Worm (Caenorhabditis elegans) whole organism, young adult: Measurements from ENCODE around the gene srab-2.

ENCODE experiments used
- B0019.2 ChIP-seq: fragments of 200-800 bp; sonication (Bioruptor generic); conservative IDR thresholded peaks from 2 replicates; pipeline ENCODE4 v1.3.6; 2022; ENCODE audit warnings: missing genetic modification reagents, missing genetic modification characterization, missing compliant biosample characterization
- B0261.1 ChIP-seq: sonication (generic microtip); optimal IDR thresholded peaks from 2 replicates; lab custom pipeline; 2016; ENCODE audit warnings: mild to moderate bottlenecking, missing genetic modification characterization, moderate library complexity, missing compliant biosample characterization
- C06A6.2 ChIP-seq: fragments of 200-800 bp; sonication (Bioruptor generic); conservative IDR thresholded peaks from 2 replicates; pipeline ENCODE4 v1.3.6; 2022; ENCODE audit warnings: missing genetic modification characterization, missing compliant biosample characterization
- C17E4.6 ChIP-seq: fragments of 200-800 bp; sonication (Bioruptor generic); IDR thresholded peaks from 2 replicates; pipeline ENCODE4 v1.3.6; 2022; ENCODE audit warnings: missing genetic modification reagents, missing genetic modification characterization, missing compliant biosample characterization
- F23B12.7 ChIP-seq: sonication (generic microtip); optimal IDR thresholded peaks from 2 replicates; lab custom pipeline; 2017; ENCODE audit warnings: missing genetic modification characterization, mild to moderate bottlenecking, missing compliant biosample characterization, antibody characterized with exemption, moderate library complexity; ENCODE audit not compliant: insufficient read depth
- F57A8.1 ChIP-seq: fragments of 200-800 bp; sonication (Bioruptor generic); optimal IDR thresholded peaks from 2 replicates; lab custom pipeline; 2018; ENCODE audit warnings: mild to moderate bottlenecking, missing genetic modification characterization, moderate library complexity, missing compliant biosample characterization
- K11D2.4 ChIP-seq: fragments of 200-800 bp; sonication (Bioruptor generic); IDR thresholded peaks from 2 replicates; pipeline ENCODE4 v1.3.6; 2022; ENCODE audit warnings: missing genetic modification reagents, missing genetic modification characterization, missing compliant biosample characterization
- Y67H2A.10 ChIP-seq: fragments of 200-800 bp; sonication (Bioruptor generic); conservative IDR thresholded peaks from 2 replicates; pipeline ENCODE4 v1.3.6; 2022; ENCODE audit warnings: missing genetic modification reagents, missing genetic modification characterization, missing compliant biosample characterization
- ZK185.1 ChIP-seq: sonication (generic microtip); optimal IDR thresholded peaks from 2 replicates; lab custom pipeline; 2016; ENCODE audit warnings: mild to moderate bottlenecking, missing genetic modification characterization, missing compliant biosample characterization; ENCODE audit not compliant: poor library complexity, severe bottlenecking
- akir-1 ChIP-seq: fragments of 200-800 bp; sonication (Bioruptor generic); optimal IDR thresholded peaks from 2 replicates; lab custom pipeline; 2018; ENCODE audit warnings: mild to moderate bottlenecking, missing genetic modification characterization, moderate library complexity, missing compliant biosample characterization
- attf-3 ChIP-seq: fragments of 200-800 bp; sonication (Bioruptor generic); conservative IDR thresholded peaks from 2 replicates; pipeline ENCODE4 v1.3.6; 2022; ENCODE audit warnings: missing genetic modification reagents, missing genetic modification characterization, missing compliant biosample characterization
- ceh-27 ChIP-seq: fragments of 200-800 bp; sonication (Bioruptor generic); optimal IDR thresholded peaks from 2 replicates; lab custom pipeline; 2018; ENCODE audit warnings: mild to moderate bottlenecking, missing genetic modification characterization, moderate library complexity, missing compliant biosample characterization
- ceh-40 ChIP-seq: fragments of 200-800 bp; sonication (Bioruptor generic); IDR thresholded peaks from 2 replicates; pipeline ENCODE4 v1.3.6; 2022; ENCODE audit warnings: missing genetic modification characterization, missing compliant biosample characterization
- ceh-58 ChIP-seq: fragments of 200-800 bp; sonication (Bioruptor generic); IDR thresholded peaks from 2 replicates; pipeline ENCODE4 v1.3.6; 2022; ENCODE audit warnings: missing genetic modification characterization, missing compliant biosample characterization
- die-1 ChIP-seq: sonication (generic microtip); optimal IDR thresholded peaks from 2 replicates; lab custom pipeline; 2016; ENCODE audit warnings: missing genotype, mild to moderate bottlenecking, missing genetic modification characterization, missing compliant biosample characterization
- dox-1 ChIP-seq: fragments of 200-800 bp; sonication (Bioruptor generic); IDR thresholded peaks from 2 replicates; pipeline ENCODE4 v1.3.6; 2022; ENCODE audit warnings: missing genetic modification reagents, missing genetic modification characterization, missing compliant biosample characterization
- dpff-1 ChIP-seq: sonication (generic microtip); optimal IDR thresholded peaks from 2 replicates; lab custom pipeline; 2017; ENCODE audit warnings: mild to moderate bottlenecking, missing genetic modification characterization, missing compliant biosample characterization
- him-1 ChIP-seq: sonication (generic microtip); optimal IDR thresholded peaks from 2 replicates; lab custom pipeline; 2016; ENCODE audit warnings: missing genotype, missing genetic modification reagents, missing genetic modification characterization, missing compliant biosample characterization
- hmg-1.2 ChIP-seq: fragments of 200-800 bp; sonication (Bioruptor generic); IDR thresholded peaks from 2 replicates; pipeline ENCODE4 v1.3.6; 2022; ENCODE audit warnings: missing genetic modification reagents, missing genetic modification characterization, missing compliant biosample characterization
- hrde-1 ChIP-seq: sonication (generic microtip); optimal IDR thresholded peaks from 2 replicates; lab custom pipeline; 2016; ENCODE audit warnings: missing genetic modification characterization, mild to moderate bottlenecking, missing compliant biosample characterization, moderate library complexity, missing genotype, missing genetic modification reagents, borderline replicate concordance
- hsf-1 ChIP-seq: fragments of 200-800 bp; sonication (Bioruptor generic); IDR thresholded peaks from 2 replicates; pipeline ENCODE4 v1.3.6; 2022; ENCODE audit warnings: missing genetic modification reagents, missing genetic modification characterization, missing compliant biosample characterization
- let-607 ChIP-seq, 2 experiments: fragments of 200-800 bp in 1 of 2; sonication (Bioruptor generic) in 1 of 2; sonication (generic microtip) in 1 of 2; optimal IDR thresholded peaks; 2 replicates each; lab custom pipeline; 2016 to 2018; ENCODE audit warnings: mild to moderate bottlenecking in 2 of 2, missing compliant biosample characterization in 2 of 2, missing genetic modification characterization in 2 of 2, moderate library complexity in 2 of 2, missing genotype in 1 of 2
- lin-35 ChIP-seq, 3 experiments: fragments of 150-350 bp in 2 of 3; sonication (generic microtip) in 1 of 3; optimal IDR thresholded peaks; 2 replicates each; lab custom pipeline; 2014 to 2018; ENCODE audit warnings: missing biosample characterization in 3 of 3, missing genetic modification characterization in 3 of 3, missing genetic modification reagents in 3 of 3
- lir-1 ChIP-seq: fragments of 200-800 bp; sonication (Bioruptor generic); conservative IDR thresholded peaks from 2 replicates; pipeline ENCODE4 v1.3.6; 2022; ENCODE audit warnings: missing genetic modification reagents, missing genetic modification characterization, missing compliant biosample characterization
- lsl-1 ChIP-seq: fragments of 200-800 bp; sonication (Bioruptor generic); optimal IDR thresholded peaks from 2 replicates; lab custom pipeline; 2018; ENCODE audit warnings: mild to moderate bottlenecking, missing genetic modification characterization, moderate library complexity, missing compliant biosample characterization
- madf-10 ChIP-seq: sonication (generic microtip); optimal IDR thresholded peaks from 2 replicates; lab custom pipeline; 2016; ENCODE audit warnings: mild to moderate bottlenecking, missing genetic modification characterization, missing compliant biosample characterization
- madf-3 ChIP-seq: fragments of 200-800 bp; sonication (Bioruptor generic); IDR thresholded peaks from 2 replicates; pipeline ENCODE4 v1.3.6; 2022; ENCODE audit warnings: missing genetic modification reagents, missing genetic modification characterization, missing compliant biosample characterization
- madf-8 ChIP-seq: fragments of 200-800 bp; sonication (Bioruptor generic); conservative IDR thresholded peaks from 2 replicates; pipeline ENCODE4 v1.3.6; 2022; ENCODE audit warnings: missing genetic modification reagents, missing genetic modification characterization, missing compliant biosample characterization
- mel-28 ChIP-seq: sonication (generic microtip); optimal IDR thresholded peaks from 2 replicates; lab custom pipeline; 2016; ENCODE audit warnings: borderline replicate concordance, mild to moderate bottlenecking, missing genetic modification characterization, missing compliant biosample characterization
- mxl-1 ChIP-seq: sonication (generic microtip); optimal IDR thresholded peaks from 2 replicates; lab custom pipeline; 2016; ENCODE audit warnings: missing genetic modification characterization, missing compliant biosample characterization
- nfya-1 ChIP-seq: sonication (generic microtip); optimal IDR thresholded peaks from 2 replicates; lab custom pipeline; 2017; ENCODE audit warnings: antibody characterized with exemption, missing compliant biosample characterization, missing genetic modification characterization, borderline replicate concordance; ENCODE audit not compliant: insufficient read depth
- nfyb-1 ChIP-seq: fragments of 200-800 bp; sonication (Bioruptor generic); IDR thresholded peaks from 2 replicates; pipeline ENCODE4 v1.3.6; 2022; ENCODE audit warnings: missing genetic modification reagents, missing genetic modification characterization, missing compliant biosample characterization
- nhr-120 ChIP-seq: fragments of 200-800 bp; sonication (Bioruptor generic); IDR thresholded peaks from 2 replicates; pipeline ENCODE4 v1.3.6; 2022; ENCODE audit warnings: missing genetic modification characterization, missing compliant biosample characterization
- nhr-80 ChIP-seq: sonication (generic microtip); optimal IDR thresholded peaks from 2 replicates; lab custom pipeline; 2016; ENCODE audit warnings: missing genetic modification characterization, missing compliant biosample characterization
- nhr-90 ChIP-seq: sonication (generic microtip); optimal IDR thresholded peaks from 2 replicates; lab custom pipeline; 2016; ENCODE audit warnings: missing genotype, mild to moderate bottlenecking, missing genetic modification characterization, missing compliant biosample characterization
- pbrm-1 ChIP-seq: fragments of 200-800 bp; sonication (Bioruptor generic); IDR thresholded peaks from 2 replicates; pipeline ENCODE4 v1.3.6; 2022; ENCODE audit warnings: missing genetic modification reagents, missing genetic modification characterization, missing compliant biosample characterization
- rcor-1 ChIP-seq: fragments of 200-800 bp; sonication (Bioruptor generic); IDR thresholded peaks from 2 replicates; pipeline ENCODE4 v1.3.6; 2022; ENCODE audit warnings: missing genetic modification reagents, missing genetic modification characterization, missing compliant biosample characterization
- rpc-1 ChIP-seq, 2 experiments: fragments of 150-350 bp in 1 of 2; sonication (generic microtip) in 1 of 2; optimal IDR thresholded peaks; 2 replicates each; lab custom pipeline; 2014 to 2018; ENCODE audit warnings: missing biosample characterization in 1 of 2, missing genetic modification characterization in 1 of 2, missing genetic modification reagents in 1 of 2, missing genotype in 1 of 2
- sea-2 ChIP-seq: fragments of 200-800 bp; sonication (Bioruptor generic); IDR thresholded peaks from 2 replicates; pipeline ENCODE4 v1.3.6; 2022; ENCODE audit warnings: missing genetic modification characterization, missing compliant biosample characterization
- snpc-1.3 ChIP-seq: sonication (generic microtip); optimal IDR thresholded peaks from 2 replicates; lab custom pipeline; 2017; ENCODE audit warnings: missing genetic modification characterization, mild to moderate bottlenecking, missing compliant biosample characterization, antibody characterized with exemption, moderate library complexity, missing genotype, missing genetic modification reagents; ENCODE audit not compliant: insufficient read depth
- snpc-3.4 ChIP-seq: sonication (generic microtip); optimal IDR thresholded peaks from 2 replicates; lab custom pipeline; 2017; ENCODE audit warnings: missing genetic modification characterization, mild to moderate bottlenecking, missing compliant biosample characterization, antibody characterized with exemption, moderate library complexity, missing genotype, missing genetic modification reagents
- zfh-2 ChIP-seq: fragments of 200-800 bp; sonication (Bioruptor generic); conservative IDR thresholded peaks from 2 replicates; pipeline ENCODE4 v1.3.6; 2022; ENCODE audit warnings: missing genetic modification reagents, missing genetic modification characterization, missing compliant biosample characterization
- ztf-25 ChIP-seq: fragments of 200-800 bp; sonication (Bioruptor generic); IDR thresholded peaks from 2 replicates; pipeline ENCODE4 v1.3.6; 2022; ENCODE audit warnings: missing genetic modification reagents, missing genetic modification characterization, missing compliant biosample characterization
- ztf-28 ChIP-seq: fragments of 200-800 bp; sonication (Bioruptor generic); IDR thresholded peaks from 2 replicates; pipeline ENCODE4 v1.3.6; 2022; ENCODE audit warnings: missing genetic modification reagents, missing genetic modification characterization, missing compliant biosample characterization

Gene srab-2

ce11 chrV:5107816-5108215 is 3.0 kb upstream of the srab-2 start, which contains the start of gene srab-3:
srab-3 (minus strand) TSS chrV:5107916.
- TF ChIP-seq lsl-1 (GFP tag; lab: Kevin White, UChicago): no peak
- no peak for TF ChIP-seq C06A6.2 (GFP tag; lab: Robert Waterston, UW)
- TF ChIP-seq lin-35 (GFP tag; optimal IDR thresholded peaks at IDR 0.05; lab: Kevin White, UChicago): no peak
- TF ChIP-seq ceh-40 (GFP tag; lab: Robert Waterston, UW): no peak
- TF ChIP-seq rpc-1 (optimal IDR thresholded peaks at IDR 0.05; lab: Kevin White, UChicago): no peak
- no peak for TF ChIP-seq rpc-1 (tag; optimal IDR thresholded peaks at IDR 0.05; lab: Kevin White, UChicago)

- TF ChIP-seq ZK185.1 (tag; lab: Kevin White, UChicago) (no peak), hsf-1 (GFP tag; lab: Robert Waterston, UW) (no peak), attf-3 (no peak), mxl-1 (tag; lab: Kevin White, UChicago) (no peak), lir-1 (GFP tag; lab: Robert Waterston, UW) (no peak), C17E4.6 (GFP tag; lab: Robert Waterston, UW) (no peak), snpc-3.4 (tag; lab: Kevin White, UChicago) (no peak), madf-3 (GFP tag; lab: Robert Waterston, UW) (no peak), ceh-58 (GFP tag; lab: Robert Waterston, UW) (no peak), F57A8.1 (no peak), madf-8 (GFP tag; lab: Robert Waterston, UW) (no peak)
These were observed 2.8 kb downstream of the srab-2 start, which contains the start of gene srab-1 for ce11 chrV:5102017-5102416. srab-1 (minus strand) TSS chrV:5102117.

ce11 chrV:5098925-5099324 is 5.9 kb downstream of the srab-2 start, which contains the start of gene unc-46:
unc-46 (minus strand) TSS chrV:5099025.
- TF ChIP-seq hrde-1 (no peak), B0019.2 (GFP tag; lab: Robert Waterston, UW) (no peak), F23B12.7 (tag; lab: Kevin White, UChicago) (no peak), nhr-90 (tag; lab: Kevin White, UChicago) (no peak), K11D2.4 (GFP tag; lab: Robert Waterston, UW) (no peak), dpff-1 (tag; lab: Kevin White, UChicago) (no peak), madf-3 (GFP tag; lab: Robert Waterston, UW) (no peak), nhr-120 (GFP tag; lab: Robert Waterston, UW) (no peak), die-1 (tag; lab: Kevin White, UChicago) (no peak), akir-1 (no peak), hmg-1.2 (GFP tag; lab: Robert Waterston, UW) (no peak), snpc-1.3 (tag; lab: Kevin White, UChicago) (no peak), madf-10 (no peak), lin-35 (GFP tag; optimal IDR thresholded peaks at IDR 0.05; lab: Kevin White, UChicago) (no peak), sea-2 (GFP tag; lab: Robert Waterston, UW) (no peak), let-607 (tag; optimal IDR thresholded peaks at IDR 0.05; lab: Kevin White, UChicago) (no peak), lsl-1 (GFP tag; lab: Kevin White, UChicago) (no peak), ztf-28 (GFP tag; lab: Robert Waterston, UW) (no peak)

ce11 chrV:5097035-5097434 is 7.8 kb downstream of the srab-2 start, which contains the start of gene C04F5.2:
C04F5.2 (minus strand) TSS chrV:5097135.
- TF ChIP-seq pbrm-1 (GFP tag; lab: Robert Waterston, UW) (no peak), rcor-1 (GFP tag; lab: Robert Waterston, UW) (no peak), ceh-27 (GFP tag; lab: Kevin White, UChicago) (no peak), nfyb-1 (GFP tag; lab: Robert Waterston, UW) (no peak), dox-1 (GFP tag; lab: Robert Waterston, UW) (no peak), nfya-1 (tag; lab: Kevin White, UChicago) (no peak), ztf-25 (GFP tag; lab: Robert Waterston, UW) (no peak), mel-28 (tag; lab: Kevin White, UChicago) (no peak), zfh-2 (GFP tag; lab: Robert Waterston, UW) (no peak), him-1 (tag; lab: Kevin White, UChicago) (no peak), Y67H2A.10 (no peak), nhr-80 (tag; lab: Kevin White, UChicago) (no peak), B0261.1 (no peak)
